Worm (Caenorhabditis elegans) whole organism, L4 larva: ENCODE results near the gene rap-1.

Experiments
- F10B5.3 ChIP-seq: sonication (generic microtip); optimal IDR thresholded peaks from 2 replicates; lab custom pipeline; 2016; ENCODE audit warnings: mild to moderate bottlenecking, missing genetic modification characterization, missing compliant biosample characterization
- F26F4.8 ChIP-seq: fragments of 200-800 bp; sonication (Bioruptor generic); conservative IDR thresholded peaks from 2 replicates; pipeline ENCODE4 v1.3.6; 2022; ENCODE audit warnings: missing genetic modification characterization, missing compliant biosample characterization
- F44E2.7 ChIP-seq: fragments of 200-800 bp; sonication (Bioruptor generic); IDR thresholded peaks from 2 replicates; pipeline ENCODE4 v2.1.2; 2022; ENCODE audit warnings: missing genetic modification characterization, missing compliant biosample characterization
- R02D3.7 ChIP-seq: fragments of 150-350 bp; sonication (generic microtip); optimal IDR thresholded peaks from 3 replicates; lab custom pipeline; 2014; ENCODE audit warnings: missing biosample characterization, missing genetic modification characterization
- T20F7.1 ChIP-seq: fragments of 200-800 bp; sonication (Bioruptor generic); optimal IDR thresholded peaks from 2 replicates; lab custom pipeline; 2018; ENCODE audit warnings: mild to moderate bottlenecking, missing genetic modification characterization, missing compliant biosample characterization
- Y48G9A.11 ChIP-seq: fragments of 200-800 bp; sonication (Bioruptor generic); IDR thresholded peaks from 2 replicates; pipeline ENCODE4 v1.3.6; 2022; ENCODE audit warnings: missing genetic modification reagents, missing genetic modification characterization, missing compliant biosample characterization
- ZK337.2 ChIP-seq: fragments of 200-800 bp; sonication (Bioruptor generic); IDR thresholded peaks from 2 replicates; pipeline ENCODE4 v1.3.6; 2022; ENCODE audit warnings: missing genetic modification reagents, missing genetic modification characterization, missing compliant biosample characterization
- ZK546.5 ChIP-seq, 2 experiments: sonication (generic microtip); optimal IDR thresholded peaks; 2 replicates each; lab custom pipeline; 2017; ENCODE audit warnings: missing biosample characterization in 2 of 2, missing genetic modification characterization in 2 of 2
- ama-1 ChIP-seq: fragments of 150-350 bp; optimal IDR thresholded peaks from 2 replicates; lab custom pipeline; 2014; ENCODE audit warnings: inconsistent platforms, mixed read lengths
- arid-1 ChIP-seq: fragments of 200-800 bp; sonication (Bioruptor generic); conservative IDR thresholded peaks from 2 replicates; pipeline ENCODE4 v1.3.6; 2022; ENCODE audit warnings: missing genetic modification reagents, missing genetic modification characterization, missing compliant biosample characterization
- attf-4 ChIP-seq: sonication (generic microtip); optimal IDR thresholded peaks from 3 replicates; lab custom pipeline; 2017; ENCODE audit warnings: missing biosample characterization, missing genetic modification characterization
- ceh-62 ChIP-seq: sonication (generic microtip); optimal IDR thresholded peaks from 2 replicates; lab custom pipeline; 2017; ENCODE audit warnings: missing biosample characterization, missing genetic modification characterization
- ceh-82 ChIP-seq: sonication (generic microtip); optimal IDR thresholded peaks from 2 replicates; lab custom pipeline; 2017; ENCODE audit warnings: missing biosample characterization, missing genetic modification characterization
- ces-1 ChIP-seq: fragments of 150-350 bp; sonication (generic microtip); optimal IDR thresholded peaks from 4 replicates; lab custom pipeline; 2014; ENCODE audit warnings: missing biosample characterization, missing genetic modification reagents, missing genetic modification characterization
- cey-2 ChIP-seq: sonication (generic microtip); optimal IDR thresholded peaks from 3 replicates; lab custom pipeline; 2017; ENCODE audit warnings: missing genetic modification characterization, mild to moderate bottlenecking, missing compliant biosample characterization, antibody characterized with exemption, borderline replicate concordance; ENCODE audit not compliant: insufficient read depth
- ctbp-1 ChIP-seq: fragments of 200-800 bp; sonication (Bioruptor generic); IDR thresholded peaks from 2 replicates; pipeline ENCODE4 v1.3.6; 2022; ENCODE audit warnings: missing genetic modification reagents, missing genetic modification characterization, missing compliant biosample characterization
- daf-12 ChIP-seq: fragments of 150-350 bp; optimal IDR thresholded peaks from 2 replicates; lab custom pipeline; 2014; ENCODE audit warnings: missing biosample characterization, missing genetic modification reagents, missing genetic modification characterization
- daf-19 ChIP-seq: fragments of 200-800 bp; sonication (Bioruptor generic); conservative IDR thresholded peaks from 2 replicates; pipeline ENCODE4 v1.3.6; 2022; ENCODE audit warnings: missing genetic modification characterization, missing compliant biosample characterization
- daf-8 ChIP-seq: fragments of 200-800 bp; sonication (Bioruptor generic); IDR thresholded peaks from 2 replicates; pipeline ENCODE4 v1.3.6; 2022; ENCODE audit warnings: missing genetic modification characterization, missing compliant biosample characterization
- dmd-6 ChIP-seq: fragments of 200-800 bp; sonication (Bioruptor generic); IDR thresholded peaks from 2 replicates; pipeline ENCODE4 v1.3.6; 2022; ENCODE audit warnings: missing genetic modification reagents, missing genetic modification characterization, missing compliant biosample characterization
- dpl-1 ChIP-seq: fragments of 150-350 bp; optimal IDR thresholded peaks from 2 replicates; lab custom pipeline; 2014; ENCODE audit warnings: missing biosample characterization, missing genetic modification reagents, missing genetic modification characterization
- egl-27 ChIP-seq: sonication (generic microtip); optimal IDR thresholded peaks from 3 replicates; lab custom pipeline; 2017; ENCODE audit warnings: missing biosample characterization, missing genetic modification reagents, missing genetic modification characterization
- hlh-11 ChIP-seq: fragments of 200-800 bp; sonication (Bioruptor generic); optimal IDR thresholded peaks from 2 replicates; lab custom pipeline; 2018; ENCODE audit warnings: mild to moderate bottlenecking, missing genetic modification characterization, missing compliant biosample characterization
- hlh-30 ChIP-seq: sonication (generic microtip); optimal IDR thresholded peaks from 2 replicates; lab custom pipeline; 2017; ENCODE audit warnings: antibody characterized with exemption, mild to moderate bottlenecking, missing genetic modification characterization, missing compliant biosample characterization; ENCODE audit not compliant: insufficient read depth
- lin-1 ChIP-seq: fragments of 200-800 bp; sonication (Bioruptor generic); IDR thresholded peaks from 2 replicates; pipeline ENCODE4 v1.3.6; 2022; ENCODE audit warnings: missing genetic modification reagents, missing genetic modification characterization, missing compliant biosample characterization
- lin-15B ChIP-seq: fragments of 150-350 bp; sonication (generic microtip); optimal IDR thresholded peaks from 3 replicates; lab custom pipeline; 2014; ENCODE audit warnings: missing biosample characterization, missing genetic modification characterization
- lin-29 ChIP-seq: fragments of 200-800 bp; sonication (Bioruptor generic); IDR thresholded peaks from 2 replicates; pipeline ENCODE4 v1.3.6; 2022; ENCODE audit warnings: missing genetic modification reagents, missing genetic modification characterization, missing compliant biosample characterization
- lin-38 ChIP-seq: fragments of 200-800 bp; sonication (Bioruptor generic); IDR thresholded peaks from 2 replicates; pipeline ENCODE4 v1.3.6; 2022; ENCODE audit warnings: missing genetic modification reagents, missing genetic modification characterization, missing compliant biosample characterization
- mdt-29 ChIP-seq: fragments of 200-800 bp; sonication (Bioruptor generic); IDR thresholded peaks from 2 replicates; pipeline ENCODE4 v1.3.6; 2022; ENCODE audit warnings: missing genetic modification reagents, missing genetic modification characterization, missing compliant biosample characterization
- mxl-2 ChIP-seq: fragments of 200-800 bp; sonication (Bioruptor generic); conservative IDR thresholded peaks from 2 replicates; pipeline ENCODE4 v1.3.6; 2022; ENCODE audit warnings: missing genetic modification reagents, missing genetic modification characterization, missing compliant biosample characterization
- mxl-3 ChIP-seq: fragments of 200-800 bp; sonication (Bioruptor generic); optimal IDR thresholded peaks from 2 replicates; lab custom pipeline; 2018; ENCODE audit warnings: mild to moderate bottlenecking, missing genetic modification characterization, missing compliant biosample characterization
- nhr-102 ChIP-seq: sonication (generic microtip); optimal IDR thresholded peaks from 2 replicates; lab custom pipeline; 2016; ENCODE audit warnings: mild to moderate bottlenecking, missing genetic modification characterization, moderate library complexity, missing compliant biosample characterization
- nhr-11 ChIP-seq: fragments of 150-350 bp; optimal IDR thresholded peaks from 2 replicates; lab custom pipeline; 2014; ENCODE audit warnings: missing biosample characterization, missing genetic modification characterization
- nhr-111 ChIP-seq: fragments of 200-800 bp; sonication (Bioruptor generic); optimal IDR thresholded peaks from 2 replicates; lab custom pipeline; 2018; ENCODE audit warnings: mild to moderate bottlenecking, missing genetic modification characterization, missing compliant biosample characterization
- nhr-237 ChIP-seq: sonication (generic microtip); optimal IDR thresholded peaks from 2 replicates; lab custom pipeline; 2017; ENCODE audit warnings: missing biosample characterization, missing genetic modification characterization
- nhr-25 ChIP-seq: sonication (generic microtip); optimal IDR thresholded peaks from 2 replicates; lab custom pipeline; 2017; ENCODE audit warnings: missing genetic modification characterization, mild to moderate bottlenecking, missing compliant biosample characterization, antibody characterized with exemption, moderate library complexity, borderline replicate concordance; ENCODE audit not compliant: insufficient read depth
- nhr-41 ChIP-seq: fragments of 200-800 bp; sonication (Bioruptor generic); IDR thresholded peaks from 2 replicates; pipeline ENCODE4 v1.3.6; 2022; ENCODE audit warnings: missing genetic modification reagents, missing genetic modification characterization, missing compliant biosample characterization
- nhr-42 ChIP-seq: fragments of 200-800 bp; sonication (Bioruptor generic); IDR thresholded peaks from 2 replicates; pipeline ENCODE4 v1.3.6; 2022; ENCODE audit warnings: missing genetic modification characterization, missing compliant biosample characterization
- nhr-76 ChIP-seq: fragments of 150-350 bp; optimal IDR thresholded peaks from 2 replicates; lab custom pipeline; 2014; ENCODE audit warnings: missing biosample characterization, missing genetic modification characterization
- pha-4 ChIP-seq, 2 experiments: fragments of 150-350 bp in 1 of 2; fragments of 200-800 bp in 1 of 2; sonication (Bioruptor generic) in 1 of 2; IDR thresholded peaks in 1 of 2; optimal IDR thresholded peaks in 1 of 2; 2 replicates each; pipeline versions ENCODE4 v1.3.6 to Lab custom; 2014 to 2022; ENCODE audit warnings: missing genetic modification characterization in 2 of 2, missing genetic modification reagents in 2 of 2, missing biosample characterization in 1 of 2, missing compliant biosample characterization in 1 of 2
- php-3 ChIP-seq: fragments of 200-800 bp; sonication (Bioruptor generic); IDR thresholded peaks from 2 replicates; pipeline ENCODE4 v1.3.6; 2022; ENCODE audit warnings: missing genetic modification reagents, missing genetic modification characterization, missing compliant biosample characterization
- rbr-2 ChIP-seq: sonication (generic microtip); optimal IDR thresholded peaks from 2 replicates; lab custom pipeline; 2016; ENCODE audit warnings: missing genotype, missing genetic modification characterization, missing compliant biosample characterization
- sdz-12 ChIP-seq: fragments of 200-800 bp; sonication (Bioruptor generic); optimal IDR thresholded peaks from 2 replicates; lab custom pipeline; 2018; ENCODE audit warnings: mild to moderate bottlenecking, missing genetic modification characterization, missing compliant biosample characterization
- tra-1 ChIP-seq: fragments of 200-800 bp; sonication (Bioruptor generic); IDR thresholded peaks from 2 replicates; pipeline ENCODE4 v1.3.6; 2022; ENCODE audit warnings: missing genetic modification reagents, missing genetic modification characterization, missing compliant biosample characterization
- unc-130 ChIP-seq: sonication (generic microtip); optimal IDR thresholded peaks from 2 replicates; lab custom pipeline; 2016; ENCODE audit warnings: missing genetic modification reagents, missing genetic modification characterization, missing compliant biosample characterization
- unc-62 ChIP-seq, 3 experiments: fragments of 150-350 bp in 1 of 3; sonication (generic microtip); optimal IDR thresholded peaks in 2 of 3; peaks in 1 of 3; 1 replicate in 1 of 3; 2 replicates in 2 of 3; lab custom pipeline; 2014 to 2017; ENCODE audit warnings: missing biosample characterization in 3 of 3, missing genetic modification characterization in 3 of 3, missing genetic modification reagents in 3 of 3, missing genotype in 1 of 3
- zfp-3 ChIP-seq: fragments of 200-800 bp; sonication (Bioruptor generic); conservative IDR thresholded peaks from 2 replicates; pipeline ENCODE4 v1.3.6; 2022; ENCODE audit warnings: missing genetic modification reagents, missing genetic modification characterization, missing compliant biosample characterization
- zip-2 ChIP-seq: fragments of 150-350 bp; optimal IDR thresholded peaks from 2 replicates; lab custom pipeline; 2014; ENCODE audit warnings: missing biosample characterization, missing genetic modification characterization
- ztf-11 ChIP-seq: fragments of 150-350 bp; optimal IDR thresholded peaks from 2 replicates; lab custom pipeline; 2014; ENCODE audit warnings: missing biosample characterization, missing genetic modification characterization

Gene rap-1

ce11 chrIV:8927093-8927492 lies 8.4 kb upstream of the rap-1 start (continued):
- TF ChIP-seq zfp-3 = peak; percentile 89
- peak; percentile 89; the same call in 1 of the 2 replicates for TF ChIP-seq daf-8 (GFP tag; lab: Robert Waterston, UW)
- peak; percentile 92 for TF ChIP-seq nhr-111 (GFP tag; lab: Kevin White, UChicago)
- TF ChIP-seq dpl-1 (GFP tag; lab: Kevin White, UChicago) = peak; percentile 40
- peak; percentile 73; the same call in 1 of the 2 replicates for TF ChIP-seq lin-29 (GFP tag; lab: Robert Waterston, UW)
- TF ChIP-seq arid-1 = peak; percentile 92
- peak; percentile 16 for TF ChIP-seq nhr-11
- TF ChIP-seq unc-130 = peak; percentile 87
- peak; percentile 88 for TF ChIP-seq php-3 (GFP tag; lab: Robert Waterston, UW)
- peak; percentile 87 for TF ChIP-seq nhr-102 (tag; lab: Kevin White, UChicago)
- peak; percentile 41 for TF ChIP-seq ama-1 (lab: Kevin White, UChicago)
- peak; percentile 72 for TF ChIP-seq mxl-2
- no peak for TF ChIP-seq attf-4 (tag; lab: Kevin White, UChicago)
- peak; percentile 80 for TF ChIP-seq ZK337.2
- peak; percentile 56 for TF ChIP-seq F10B5.3 (tag; lab: Kevin White, UChicago)
- peak; percentile 96 for TF ChIP-seq pha-4 (GFP tag; IDR thresholded peaks at IDR 0.05; lab: Robert Waterston, UW)
- no peak for TF ChIP-seq pha-4 (tag; optimal IDR thresholded peaks at IDR 0.05; lab: Kevin White, UChicago)
- TF ChIP-seq nhr-76 (tag; lab: Kevin White, UChicago) = no peak
- 0 out of 2 replicates have a peak, but pooled peaks have one; percentile 9 for TF ChIP-seq daf-19 (GFP tag; lab: Robert Waterston, UW)
- TF ChIP-seq sdz-12 (GFP tag; lab: Kevin White, UChicago) = peak; percentile 88
- peak; percentile 37 for TF ChIP-seq zip-2 (tag; lab: Kevin White, UChicago)
- peak; percentile 69 for TF ChIP-seq dmd-6
- TF ChIP-seq cey-2 = peak; percentile 60
- no peak for TF ChIP-seq ces-1 (GFP tag; lab: Kevin White, UChicago)
- no peak for TF ChIP-seq ztf-11 (tag; lab: Kevin White, UChicago)
- TF ChIP-seq nhr-25 (tag; lab: Kevin White, UChicago) = peak; percentile 79
- TF ChIP-seq ceh-62 (tag; lab: Kevin White, UChicago) = no peak
- no peak for TF ChIP-seq nhr-237 (tag; lab: Kevin White, UChicago)
- TF ChIP-seq egl-27 (tag; lab: Kevin White, UChicago) = peak; percentile 51
- TF ChIP-seq lin-1 (GFP tag; lab: Robert Waterston, UW) = peak; percentile 85
- no peak for TF ChIP-seq lin-15B (tag; lab: Kevin White, UChicago)
- peak in 1 of 2 experiments; percentile 98 for TF ChIP-seq unc-62 (GFP tag; optimal IDR thresholded peaks at IDR 0.05 in 1 of 2; lab: Kevin White, UChicago)
- no peak for TF ChIP-seq unc-62 (tag; optimal IDR thresholded peaks at IDR 0.05; lab: Kevin White, UChicago)
- TF ChIP-seq ctbp-1 (GFP tag; lab: Robert Waterston, UW) = peak; percentile 89
- peak; percentile 95 for TF ChIP-seq F44E2.7 (GFP tag; lab: Robert Waterston, UW)
- no peak for TF ChIP-seq daf-12 (tag; lab: Kevin White, UChicago)
- peak; percentile 77; the same call in 1 of the 2 replicates for TF ChIP-seq nhr-42 (GFP tag; lab: Robert Waterston, UW)
- peak; percentile 85 for TF ChIP-seq hlh-11
- no peak for TF ChIP-seq ZK546.5 (tag; optimal IDR thresholded peaks at IDR 0.05; lab: Kevin White, UChicago)
- TF ChIP-seq Y48G9A.11 (GFP tag; lab: Robert Waterston, UW) = peak; percentile 84
- TF ChIP-seq lin-38 (GFP tag; lab: Robert Waterston, UW) = peak; percentile 85
- TF ChIP-seq ceh-82 (tag; lab: Kevin White, UChicago) = no peak
- TF ChIP-seq hlh-30 (tag; lab: Kevin White, UChicago) = peak; percentile 97
- TF ChIP-seq rbr-2 (tag; lab: Kevin White, UChicago) = peak; percentile 82
- peak; percentile 41 for TF ChIP-seq R02D3.7
- peak; percentile 96 for TF ChIP-seq F26F4.8
- TF ChIP-seq tra-1 (GFP tag; lab: Robert Waterston, UW) = peak; percentile 80
- TF ChIP-seq mxl-3 (GFP tag; lab: Kevin White, UChicago) = peak; percentile 88
- 0 out of 2 replicates have a peak, but pooled peaks have one; percentile 41 for TF ChIP-seq mdt-29
- TF ChIP-seq nhr-41 (GFP tag; lab: Robert Waterston, UW) = peak; percentile 87
- TF ChIP-seq T20F7.1 (GFP tag; lab: Kevin White, UChicago) = peak; percentile 93
